Fruit fly (Drosophila melanogaster): Measurements from ENCODE around the gene CG31446.

Gene CG31446

dm6 chr3R:15677550-15677973, 15.3 kb upstream of the CG31446 start (continued):
- TF ChIP-seq Hand (GFP tag; optimal IDR thresholded peaks at IDR 0.05), result no peak
- no peak for TF ChIP-seq CG3847 (GFP tag; IDR thresholded peaks at IDR 0.05)
- no peak for TF ChIP-seq CG15479 (GFP tag; optimal IDR thresholded peaks at IDR 0.05)
- no peak for TF ChIP-seq Hr78 (GFP tag; optimal IDR thresholded peaks at IDR 0.05)
- no peak for TF ChIP-seq bcd (GFP tag; optimal IDR thresholded peaks at IDR 0.05)
- 0 out of 3 replicates have a peak, but pooled peaks have one; percentile 18 for TF ChIP-seq ase (GFP tag; IDR thresholded peaks at IDR 0.05)
- TF ChIP-seq CG7839 (tag; optimal IDR thresholded peaks at IDR 0.05), result no peak
- TF ChIP-seq Stat92E (GFP tag; optimal IDR thresholded peaks at IDR 0.05), result no peak
- TF ChIP-seq ato (GFP tag; IDR thresholded peaks at IDR 0.05; ENCODE audit: partially characterized antibody), result no peak
- no peak for TF ChIP-seq Med (GFP tag)
- no peak for TF ChIP-seq sc (optimal IDR thresholded peaks at IDR 0.05)
- peak; percentile 28 for TF ChIP-seq sc (GFP tag; optimal IDR thresholded peaks at IDR 0.05)
- TF ChIP-seq dmrt11E (tag; optimal IDR thresholded peaks at IDR 0.05), result peak; percentile 51
- no peak for TF ChIP-seq HLH4C (GFP tag; IDR thresholded peaks at IDR 0.05; ENCODE audit: partially characterized antibody)
- no peak for TF ChIP-seq ash1 (GFP tag; optimal IDR thresholded peaks at IDR 0.05)
- no peak for TF ChIP-seq CG14014 (GFP tag; IDR thresholded peaks at IDR 0.05)
- no peak for TF ChIP-seq H2.0 (GFP tag; IDR thresholded peaks at IDR 0.05)
- TF ChIP-seq NK7.1 (GFP tag; optimal IDR thresholded peaks at IDR 0.05), result no peak
- no peak for TF ChIP-seq Antp (GFP tag; optimal IDR thresholded peaks at IDR 0.05)
- no peak for TF ChIP-seq Dref (GFP tag; IDR thresholded peaks at IDR 0.05)
- no peak for TF ChIP-seq maf-S (GFP tag; optimal IDR thresholded peaks at IDR 0.05)
- TF ChIP-seq Ada2b (GFP tag; IDR thresholded peaks at IDR 0.05), result no peak
- no peak for TF ChIP-seq CG7963 (GFP tag; IDR thresholded peaks at IDR 0.05; ENCODE audit: partially characterized antibody)
- TF ChIP-seq sima (GFP tag; optimal IDR thresholded peaks at IDR 0.05), result no peak
- TF ChIP-seq CG3407 (GFP tag; optimal IDR thresholded peaks at IDR 0.05), result peak; percentile 46
- TF ChIP-seq gfzf (GFP tag; optimal IDR thresholded peaks at IDR 0.05), result no peak
- no peak for TF ChIP-seq Neu2 (GFP tag; optimal IDR thresholded peaks at IDR 0.05; ENCODE audit: borderline replicate concordance)
- TF ChIP-seq Sry-δ (GFP tag; optimal IDR thresholded peaks at IDR 0.05), result no peak
- TF ChIP-seq CG4617 (GFP tag; optimal IDR thresholded peaks at IDR 0.05; ENCODE audit: borderline replicate concordance), result no peak
- TF ChIP-seq CG10209 (GFP tag; optimal IDR thresholded peaks at IDR 0.05), result peak; percentile 16
- TF ChIP-seq pita (GFP tag; optimal IDR thresholded peaks at IDR 0.05), result no peak
- no peak for TF ChIP-seq NC2α (GFP tag; optimal IDR thresholded peaks at IDR 0.05)
- no peak for TF ChIP-seq Ets97D (GFP tag; optimal IDR thresholded peaks at IDR 0.05)
- peak; percentile 46 for TF ChIP-seq CG2678 (tag; optimal IDR thresholded peaks at IDR 0.05)
- no peak for TF ChIP-seq zen (tag; optimal IDR thresholded peaks at IDR 0.05)
- no peak for TF ChIP-seq CG11696 (GFP tag; IDR thresholded peaks at IDR 0.05)
- no peak for TF ChIP-seq HmgD (GFP tag; optimal IDR thresholded peaks at IDR 0.05)
- TF ChIP-seq CG17612 (GFP tag; IDR thresholded peaks at IDR 0.05), result no peak
- no peak for TF ChIP-seq stwl (tag; optimal IDR thresholded peaks at IDR 0.05)
- no peak for TF ChIP-seq phol (tag; optimal IDR thresholded peaks at IDR 0.05)
- peak; percentile 27 for TF ChIP-seq CG11504 (tag; optimal IDR thresholded peaks at IDR 0.05)
- TF ChIP-seq CG10959 (GFP tag; IDR thresholded peaks at IDR 0.05), result no peak
- peak; percentile 9 for TF ChIP-seq CG15601 (tag; optimal IDR thresholded peaks at IDR 0.05)
- TF ChIP-seq TFAM (GFP tag; optimal IDR thresholded peaks at IDR 0.05), result no peak
- no peak for TF ChIP-seq CG31441 (GFP tag; IDR thresholded peaks at IDR 0.05)
- peak; percentile 21 for TF ChIP-seq CG17385 (GFP tag; optimal IDR thresholded peaks at IDR 0.05)
- no peak for TF ChIP-seq sim (GFP tag; IDR thresholded peaks at IDR 0.05)
- no peak for TF ChIP-seq p53 (GFP tag; optimal IDR thresholded peaks at IDR 0.05)
- no peak for TF ChIP-seq CG11093 (GFP tag; IDR thresholded peaks at IDR 0.05)
- TF ChIP-seq Trl (optimal IDR thresholded peaks at IDR 0.05), result peak in 1 of 2 experiments; percentile 11
- TF ChIP-seq Trl (GFP tag; optimal IDR thresholded peaks at IDR 0.05), result no peak

All from whole organism, embryonic.